1 fruit fly cellular context compared by ENCODE assay signal in the genomic region with DNA sequence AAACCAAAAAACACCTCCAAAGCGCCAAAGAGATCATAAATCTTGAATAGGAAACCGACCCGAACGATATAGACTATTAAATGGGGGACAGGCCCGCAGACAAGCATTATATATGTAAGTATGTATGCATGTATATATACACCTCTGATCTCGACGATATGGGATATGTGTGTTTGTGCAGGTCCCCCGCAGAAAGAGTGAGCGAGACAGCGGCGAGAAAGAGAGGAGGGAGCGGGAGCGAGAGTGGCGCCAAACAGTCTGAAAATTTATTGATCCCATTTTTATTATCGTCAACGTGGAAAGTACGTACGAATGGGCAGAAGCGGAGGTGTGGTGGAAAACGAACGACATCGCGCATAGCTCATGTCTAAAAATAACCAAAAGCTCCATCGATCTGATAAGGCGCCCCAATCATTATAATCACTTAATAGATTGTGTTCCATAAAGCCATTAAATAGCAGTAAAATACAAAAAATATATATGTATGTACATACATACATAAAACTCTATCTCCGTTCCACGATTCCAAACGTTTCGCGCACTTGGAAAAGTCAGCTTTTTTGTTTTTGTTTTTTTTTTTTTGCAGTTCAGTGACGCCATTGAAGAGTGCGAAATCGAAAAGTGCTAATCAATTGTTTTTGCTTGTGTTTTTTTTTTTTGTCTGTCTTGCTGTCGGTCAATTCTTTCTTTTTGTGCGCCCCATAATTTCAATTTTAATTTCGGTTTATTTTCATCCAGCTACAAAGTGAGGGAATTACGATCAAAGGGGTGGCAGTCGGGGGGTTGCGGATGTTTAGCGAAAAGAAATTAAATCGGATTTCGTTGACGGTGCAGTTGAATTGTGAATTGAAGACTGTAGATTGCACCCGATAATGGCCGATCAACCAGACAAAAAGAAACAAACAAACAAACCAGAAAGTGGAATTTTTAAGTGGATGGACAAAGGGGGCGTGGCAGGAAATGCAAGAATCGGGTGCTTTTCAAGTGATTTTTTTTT.
A peak's percentile ranks its signal among the peaks of the same experiment; 100 is the strongest.
TF ChIP-seq lines count a peak whose summit lies in the region.

No protein-coding gene starts in this region.

TF ChIP-seq in whole organism, embryonic, 481 proteins besides CTCF, POLR2A, EP300 and RAD21 (continued from another document):
- TF ChIP-seq corto (GFP tag; optimal IDR thresholded peaks at IDR 0.05; lab: Kevin White, UChicago) (peak; percentile 22), Awh (GFP tag; IDR thresholded peaks at IDR 0.05; lab: Robert Waterston, UW) (0 out of 2 replicates have a peak, but pooled peaks have one; percentile 14), Meics (GFP tag; optimal IDR thresholded peaks at IDR 0.05; lab: Kevin White, UChicago) (no peak), CG15269 (tag; optimal IDR thresholded peaks at IDR 0.05; lab: Kevin White, UChicago) (no peak), bbx (GFP tag; IDR thresholded peaks at IDR 0.05; lab: Robert Waterston, UW; ENCODE audit: partially characterized antibody) (no peak), CG32767 (GFP tag; IDR thresholded peaks at IDR 0.05; lab: Robert Waterston, UW) (0 out of 2 replicates have a peak, but pooled peaks have one; percentile 13), Adf1 (GFP tag; IDR thresholded peaks at IDR 0.05; lab: Robert Waterston, UW) (0 out of 2 replicates have a peak, but pooled peaks have one; percentile 17), sens (GFP tag; lab: Kevin White, UChicago) (peak; percentile 70)
